Worm (Caenorhabditis elegans): Measurements from ENCODE around the gene nspg-7.1.

- TF ChIP-seq him-1 (tag; optimal IDR thresholded peaks at IDR 0.05) (no peak), W03F9.2 (tag; optimal IDR thresholded peaks at IDR 0.05) (no peak)
Measured at ce11 chrIV:9366411-9366810, 35.8 kb upstream of the nspg-7.1 start, which contains the start of gene pezo-1.
